Worm (Caenorhabditis elegans) whole organism, late embryonic: Measurements from ENCODE around the gene tra-2.

Source experiments
- C08G9.2 ChIP-seq: sonication (generic microtip); optimal IDR thresholded peaks from 2 replicates; lab custom pipeline; 2016; ENCODE audit warnings: mild to moderate bottlenecking, missing genetic modification characterization, moderate library complexity, missing compliant biosample characterization
- F13H6.1 ChIP-seq: sonication (generic microtip); optimal IDR thresholded peaks from 2 replicates; lab custom pipeline; 2016; ENCODE audit warnings: missing genetic modification characterization, missing compliant biosample characterization
- K02D7.2 ChIP-seq: sonication (generic microtip); optimal IDR thresholded peaks from 2 replicates; lab custom pipeline; 2017; ENCODE audit warnings: mild to moderate bottlenecking, missing genetic modification characterization, missing compliant biosample characterization
- ahr-1 ChIP-seq: sonication (generic microtip); optimal IDR thresholded peaks from 2 replicates; lab custom pipeline; 2016; ENCODE audit warnings: missing genetic modification characterization, missing compliant biosample characterization
- ama-1 ChIP-seq: fragments of 150-350 bp; optimal IDR thresholded peaks from 2 replicates; lab custom pipeline; 2014
- ceh-18 ChIP-seq: sonication (generic microtip); optimal IDR thresholded peaks from 2 replicates; lab custom pipeline; 2016; ENCODE audit warnings: missing genetic modification characterization, missing compliant biosample characterization
- ceh-19 ChIP-seq: fragments of 200-800 bp; sonication (Bioruptor generic); optimal IDR thresholded peaks from 2 replicates; lab custom pipeline; 2018; ENCODE audit warnings: mild to moderate bottlenecking, missing genetic modification characterization, missing compliant biosample characterization
- ceh-22 ChIP-seq: sonication (generic microtip); optimal IDR thresholded peaks from 2 replicates; lab custom pipeline; 2017; ENCODE audit warnings: missing biosample characterization, missing genetic modification characterization
- ceh-24 ChIP-seq: sonication (generic microtip); optimal IDR thresholded peaks from 2 replicates; lab custom pipeline; 2016; ENCODE audit warnings: mild to moderate bottlenecking, missing genetic modification characterization, missing compliant biosample characterization
- ceh-31 ChIP-seq: sonication (generic microtip); optimal IDR thresholded peaks from 2 replicates; lab custom pipeline; 2016; ENCODE audit warnings: missing genetic modification characterization, missing compliant biosample characterization
- ceh-34 ChIP-seq: sonication (generic microtip); optimal IDR thresholded peaks from 2 replicates; lab custom pipeline; 2016; ENCODE audit warnings: mild to moderate bottlenecking, missing genetic modification characterization, missing compliant biosample characterization
- ceh-48 ChIP-seq: sonication (generic microtip); optimal IDR thresholded peaks from 2 replicates; lab custom pipeline; 2016; ENCODE audit warnings: missing genetic modification characterization, inconsistent platforms, missing compliant biosample characterization
- che-1 ChIP-seq: sonication (generic microtip); optimal IDR thresholded peaks from 2 replicates; lab custom pipeline; 2016; ENCODE audit warnings: mild to moderate bottlenecking, missing genetic modification characterization, missing compliant biosample characterization
- dve-1 ChIP-seq: sonication (generic microtip); optimal IDR thresholded peaks from 2 replicates; lab custom pipeline; 2017; ENCODE audit warnings: antibody characterized with exemption, mild to moderate bottlenecking, missing genetic modification characterization, missing compliant biosample characterization
- eyg-1 ChIP-seq: sonication (generic microtip); optimal IDR thresholded peaks from 2 replicates; lab custom pipeline; 2016; ENCODE audit warnings: missing genotype, missing genetic modification characterization, missing compliant biosample characterization
- fkh-10 ChIP-seq: fragments of 150-350 bp; optimal IDR thresholded peaks from 2 replicates; lab custom pipeline; 2014; ENCODE audit warnings: missing biosample characterization, missing genetic modification reagents, missing genetic modification characterization
- gmeb-2 ChIP-seq: sonication (generic microtip); optimal IDR thresholded peaks from 2 replicates; lab custom pipeline; 2016; ENCODE audit warnings: missing genetic modification characterization, inconsistent platforms, missing compliant biosample characterization
- hlh-30 ChIP-seq: sonication (generic microtip); optimal IDR thresholded peaks from 2 replicates; lab custom pipeline; 2017; ENCODE audit warnings: antibody characterized with exemption, missing genetic modification characterization, missing compliant biosample characterization; ENCODE audit not compliant: insufficient read depth
- lin-11 ChIP-seq: fragments of 200-800 bp; sonication (Bioruptor generic); optimal IDR thresholded peaks from 2 replicates; lab custom pipeline; 2018; ENCODE audit warnings: mild to moderate bottlenecking, missing genetic modification characterization, missing compliant biosample characterization
- mec-3 ChIP-seq: sonication (generic microtip); optimal IDR thresholded peaks from 2 replicates; lab custom pipeline; 2016; ENCODE audit warnings: borderline replicate concordance, missing genetic modification characterization, missing compliant biosample characterization
- nhr-232 ChIP-seq: sonication (generic microtip); optimal IDR thresholded peaks from 2 replicates; lab custom pipeline; 2016; ENCODE audit warnings: missing genetic modification characterization, missing compliant biosample characterization
- npax-4 ChIP-seq: sonication (generic microtip); optimal IDR thresholded peaks from 2 replicates; lab custom pipeline; 2016; ENCODE audit warnings: missing genetic modification characterization, missing compliant biosample characterization
- odd-2 ChIP-seq: sonication (generic microtip); optimal IDR thresholded peaks from 2 replicates; lab custom pipeline; 2017; ENCODE audit warnings: antibody characterized with exemption, mild to moderate bottlenecking, missing genetic modification characterization, missing compliant biosample characterization
- pag-3 ChIP-seq: sonication (generic microtip); optimal IDR thresholded peaks from 2 replicates; lab custom pipeline; 2016; ENCODE audit warnings: missing compliant biosample characterization, missing genetic modification characterization, borderline replicate concordance
- pha-2 ChIP-seq: sonication (generic microtip); optimal IDR thresholded peaks from 2 replicates; lab custom pipeline; 2017; ENCODE audit warnings: mild to moderate bottlenecking, missing genetic modification characterization, missing compliant biosample characterization
- pha-4 ChIP-seq: fragments of 150-350 bp; optimal IDR thresholded peaks from 2 replicates; lab custom pipeline; 2018; ENCODE audit warnings: missing biosample characterization, missing genetic modification reagents, missing genetic modification characterization
- pros-1 ChIP-seq: fragments of 150-350 bp; optimal IDR thresholded peaks from 2 replicates; lab custom pipeline; 2014; ENCODE audit warnings: missing biosample characterization, missing genetic modification reagents, missing genetic modification characterization
- sdc-2 ChIP-seq: sonication (generic microtip); optimal IDR thresholded peaks from 2 replicates; lab custom pipeline; 2016; ENCODE audit warnings: missing genotype, missing genetic modification characterization, missing compliant biosample characterization
- sox-2 ChIP-seq: fragments of 200-800 bp; sonication (Bioruptor generic); IDR thresholded peaks from 2 replicates; pipeline ENCODE4 v1.3.6; 2022; ENCODE audit warnings: missing genetic modification reagents, missing genetic modification characterization, missing compliant biosample characterization
- syd-9 ChIP-seq: sonication (generic microtip); optimal IDR thresholded peaks from 2 replicates; lab custom pipeline; 2016; ENCODE audit warnings: mild to moderate bottlenecking, missing genetic modification characterization, moderate library complexity, missing compliant biosample characterization
- tbx-2 ChIP-seq: sonication (generic microtip); optimal IDR thresholded peaks from 2 replicates; lab custom pipeline; 2016; ENCODE audit warnings: missing genetic modification characterization, missing compliant biosample characterization
- ttx-3 ChIP-seq: sonication (generic microtip); optimal IDR thresholded peaks from 2 replicates; lab custom pipeline; 2016; ENCODE audit warnings: missing genetic modification reagents, missing genetic modification characterization, missing compliant biosample characterization
- unc-42 ChIP-seq: sonication (generic microtip); optimal IDR thresholded peaks from 2 replicates; lab custom pipeline; 2016; ENCODE audit warnings: missing genotype, missing genetic modification characterization, missing compliant biosample characterization
- unc-55 ChIP-seq: sonication (generic microtip); optimal IDR thresholded peaks from 2 replicates; lab custom pipeline; 2017; ENCODE audit warnings: missing biosample characterization, missing genetic modification reagents, missing genetic modification characterization
- zip-5 ChIP-seq: sonication (generic microtip); optimal IDR thresholded peaks from 2 replicates; lab custom pipeline; 2016; ENCODE audit warnings: missing genetic modification characterization, missing compliant biosample characterization
- ztf-16 ChIP-seq: sonication (generic microtip); optimal IDR thresholded peaks from 2 replicates; lab custom pipeline; 2017; ENCODE audit warnings: missing genetic modification characterization, missing compliant biosample characterization

tra-2 gene

ce11 chrII:6928416-6928815, 37.1 kb downstream of the tra-2 start, which contains the start of gene flcn-1:
flcn-1 (plus strand) TSS chrII:6928763.
- TF ChIP-seq ceh-22 (tag; lab: Kevin White, UChicago) (no peak), hlh-30 (tag; lab: Kevin White, UChicago) (peak; percentile 66)

- TF ChIP-seq F13H6.1 (tag; lab: Kevin White, UChicago) = no peak
- no peak for TF ChIP-seq pha-2 (tag; lab: Kevin White, UChicago)
- no peak for TF ChIP-seq ceh-34 (tag; lab: Kevin White, UChicago)
- TF ChIP-seq pag-3 (tag; lab: Kevin White, UChicago) = no peak
- no peak for TF ChIP-seq odd-2
- no peak for TF ChIP-seq ceh-24
- TF ChIP-seq dve-1 (tag; lab: Kevin White, UChicago) = no peak
- TF ChIP-seq pros-1 (tag; lab: Kevin White, UChicago) = no peak
- TF ChIP-seq ahr-1 (tag; lab: Kevin White, UChicago) = no peak
- TF ChIP-seq ceh-18 (tag; lab: Kevin White, UChicago) = no peak
- no peak for TF ChIP-seq ceh-22 (tag; lab: Kevin White, UChicago)
- no peak for TF ChIP-seq unc-42
- TF ChIP-seq mec-3 = no peak
- TF ChIP-seq ama-1 (lab: Kevin White, UChicago) = no peak
- no peak for TF ChIP-seq C08G9.2 (tag; lab: Kevin White, UChicago)
Measured at ce11 chrII:6927603-6928002, 37.9 kb downstream of the tra-2 start, which contains the start of gene F22D3.4. F22D3.4 (minus strand) TSS chrII:6927603.

- TF ChIP-seq lin-11 (tag; lab: Kevin White, UChicago) (no peak), npax-4 (tag; lab: Kevin White, UChicago) (no peak), fkh-10 (GFP tag; lab: Kevin White, UChicago) (no peak), ttx-3 (tag; lab: Kevin White, UChicago) (no peak), K02D7.2 (tag; lab: Kevin White, UChicago) (no peak), hlh-30 (tag; lab: Kevin White, UChicago) (no peak), pha-4 (tag; lab: Kevin White, UChicago) (no peak), eyg-1 (tag; lab: Kevin White, UChicago) (no peak), C08G9.2 (tag; lab: Kevin White, UChicago) (no peak), ceh-34 (tag; lab: Kevin White, UChicago) (no peak), sdc-2 (no peak), ceh-48 (tag; lab: Kevin White, UChicago) (no peak), pha-2 (tag; lab: Kevin White, UChicago) (no peak), ztf-16 (tag; lab: Kevin White, UChicago) (no peak), che-1 (no peak)
Measured at ce11 chrII:6927034-6927433, 38.4 kb downstream of the tra-2 start.

- TF ChIP-seq ceh-31 (tag; lab: Kevin White, UChicago) (peak; percentile 53), unc-42 (peak; percentile 16), tbx-2 (tag; lab: Kevin White, UChicago) (peak; percentile 10), zip-5 (no peak), nhr-232 (tag; lab: Kevin White, UChicago) (no peak), ceh-18 (tag; lab: Kevin White, UChicago) (peak; percentile 55), unc-55 (GFP tag; lab: Kevin White, UChicago) (peak; percentile 40), syd-9 (tag; lab: Kevin White, UChicago) (peak; percentile 38), gmeb-2 (no peak), sox-2 (GFP tag; lab: Robert Waterston, UW) (no peak), ceh-34 (tag; lab: Kevin White, UChicago) (peak; percentile 30), pros-1 (tag; lab: Kevin White, UChicago) (peak; percentile 1), ceh-19 (GFP tag; lab: Kevin White, UChicago) (peak; percentile 19)
Measured at ce11 chrII:6926488-6926887, 39.0 kb downstream of the tra-2 start.
